Worm (Caenorhabditis elegans): ENCODE data around the gene C17H12.6.

C17H12.6 gene

DNA sequence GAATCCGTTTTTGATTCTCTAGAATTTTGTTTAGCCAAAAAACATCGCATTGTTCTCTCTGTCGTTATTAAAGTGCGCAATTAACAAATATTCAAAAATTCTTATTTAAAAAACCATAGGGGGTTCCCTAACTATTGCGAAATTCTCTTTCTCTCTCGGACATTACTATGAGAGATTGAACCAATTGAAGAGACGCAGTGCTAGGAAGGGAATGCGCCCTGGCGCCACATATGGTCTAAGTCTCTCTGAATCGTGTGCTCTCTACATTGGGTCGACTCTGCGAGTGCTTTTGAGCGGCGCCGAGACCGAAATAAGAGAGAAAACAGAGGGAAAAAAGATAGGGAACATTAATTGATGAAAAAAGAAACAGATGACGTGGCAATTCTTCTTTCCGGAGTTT, 36.4 kb downstream of the C17H12.6 start (continued):
- peak; percentile 84 for TF ChIP-seq hmg-1.1 (GFP tag; IDR thresholded peaks at IDR 0.05)
- TF ChIP-seq egl-43 (GFP tag; IDR thresholded peaks at IDR 0.05) = 0 out of 2 replicates have a peak, but pooled peaks have one; percentile 64
- no peak for TF ChIP-seq fkh-10 (GFP tag; optimal IDR thresholded peaks at IDR 0.05)
- no peak for TF ChIP-seq ces-1 (GFP tag; optimal IDR thresholded peaks at IDR 0.05)
- no peak for TF ChIP-seq F10B5.3 (tag; optimal IDR thresholded peaks at IDR 0.05)
- no peak for TF ChIP-seq lir-3 (tag; optimal IDR thresholded peaks at IDR 0.05)
- no peak for TF ChIP-seq unc-39 (tag; optimal IDR thresholded peaks at IDR 0.05)
- TF ChIP-seq zfp-3 (GFP tag; conservative IDR thresholded peaks at IDR 0.05) = no peak
- peak in 1 of 2 experiments; percentile 16 for TF ChIP-seq daf-16 (GFP tag; optimal IDR thresholded peaks at IDR 0.05)
- peak; percentile 66 for TF ChIP-seq daf-16 (tag; optimal IDR thresholded peaks at IDR 0.05)
- TF ChIP-seq mep-1 (tag; optimal IDR thresholded peaks at IDR 0.05) = peak; percentile 85
- no peak for TF ChIP-seq egl-27 (tag; optimal IDR thresholded peaks at IDR 0.05)
- TF ChIP-seq nhr-41 (GFP tag; IDR thresholded peaks at IDR 0.05) = no peak
- no peak for TF ChIP-seq nhr-76 (tag; optimal IDR thresholded peaks at IDR 0.05)
- no peak for TF ChIP-seq ZK546.5 (tag; optimal IDR thresholded peaks at IDR 0.05)
- no peak for TF ChIP-seq cey-2 (tag; optimal IDR thresholded peaks at IDR 0.05; ENCODE audit: borderline replicate concordance, insufficient read depth)
- TF ChIP-seq ceh-44 (GFP tag; IDR thresholded peaks at IDR 0.05) = no peak
- peak; percentile 40 for TF ChIP-seq T20F7.1 (GFP tag; optimal IDR thresholded peaks at IDR 0.05)
- TF ChIP-seq tag-97 (GFP tag; IDR thresholded peaks at IDR 0.05) = no peak
- peak; percentile 52 for TF ChIP-seq nhr-28 (tag; optimal IDR thresholded peaks at IDR 0.05)
- no peak for TF ChIP-seq nhr-237 (tag; optimal IDR thresholded peaks at IDR 0.05)
- no peak for TF ChIP-seq zfp-2 (tag; optimal IDR thresholded peaks at IDR 0.05)
- TF ChIP-seq mxl-3 (GFP tag; optimal IDR thresholded peaks at IDR 0.05) = peak; percentile 40
- no peak for TF ChIP-seq ceh-28 (tag; optimal IDR thresholded peaks at IDR 0.05)
- TF ChIP-seq unc-130 (GFP tag; optimal IDR thresholded peaks at IDR 0.05) = no peak
- no peak for TF ChIP-seq F49E8.2 (tag; optimal IDR thresholded peaks at IDR 0.05; ENCODE audit: borderline replicate concordance)
- TF ChIP-seq ceh-32 (tag; optimal IDR thresholded peaks at IDR 0.05; ENCODE audit: poor library complexity) = no peak
- TF ChIP-seq dve-1 (tag; optimal IDR thresholded peaks at IDR 0.05; ENCODE audit: insufficient read depth) = peak; percentile 84
- peak in 1 of 2 experiments; percentile 49 for TF ChIP-seq hif-1 (tag; optimal IDR thresholded peaks at IDR 0.05)
- no peak for TF ChIP-seq fos-1 (tag; optimal IDR thresholded peaks at IDR 0.05)
- TF ChIP-seq php-3 (GFP tag; IDR thresholded peaks at IDR 0.05) = no peak
- no peak for TF ChIP-seq zip-11 (GFP tag; IDR thresholded peaks at IDR 0.05)
- no peak for TF ChIP-seq ztf-11 (tag; optimal IDR thresholded peaks at IDR 0.05)
- peak in 1 of 2 experiments; percentile 27 for TF ChIP-seq mdl-1 (tag; optimal IDR thresholded peaks at IDR 0.05)
- TF ChIP-seq aly-2 (tag; optimal IDR thresholded peaks at IDR 0.05) = no peak
- TF ChIP-seq F44E2.7 (GFP tag; IDR thresholded peaks at IDR 0.05) = no peak
- TF ChIP-seq lim-7 (GFP tag; IDR thresholded peaks at IDR 0.05) = no peak
- no peak for TF ChIP-seq jun-1 (tag; optimal IDR thresholded peaks at IDR 0.05)
- TF ChIP-seq gei-8 (GFP tag; optimal IDR thresholded peaks at IDR 0.05) = no peak
- peak; percentile 18 for TF ChIP-seq nhr-102 (tag; optimal IDR thresholded peaks at IDR 0.05)
- TF ChIP-seq daf-8 (GFP tag; IDR thresholded peaks at IDR 0.05) = no peak
- peak; percentile 47; the same call in 1 of the 2 replicates for TF ChIP-seq ctbp-1 (GFP tag; IDR thresholded peaks at IDR 0.05)
- no peak for TF ChIP-seq spr-3 (GFP tag; optimal IDR thresholded peaks at IDR 0.05)
- TF ChIP-seq arid-1 (GFP tag; conservative IDR thresholded peaks at IDR 0.05) = peak; percentile 49; the same call in 1 of the 2 replicates
- no peak for TF ChIP-seq dmd-9 (GFP tag; IDR thresholded peaks at IDR 0.05)
- TF ChIP-seq nhr-6 (tag; optimal IDR thresholded peaks at IDR 0.05) = peak; percentile 13
- TF ChIP-seq ceh-20 (GFP tag; IDR thresholded peaks at IDR 0.05) = peak; percentile 54; the same call in 1 of the 2 replicates
- no peak for TF ChIP-seq skn-1 (tag; optimal IDR thresholded peaks at IDR 0.05)
- TF ChIP-seq ZK337.2 (GFP tag; IDR thresholded peaks at IDR 0.05) = no peak
- TF ChIP-seq R02D3.7 (tag; optimal IDR thresholded peaks at IDR 0.05) = no peak
- no peak for TF ChIP-seq zag-1 (tag; optimal IDR thresholded peaks at IDR 0.05)
- peak; percentile 49 for TF ChIP-seq dpl-1 (GFP tag; optimal IDR thresholded peaks at IDR 0.05)

Measured in whole organism, L4 larva.